Worm (Caenorhabditis elegans) whole organism, L2 larva: ENCODE measurements around the gene fbxb-104.
A peak's percentile ranks its signal among the peaks of the same experiment; 100 is the strongest.

Source experiments
- C34F6.9 ChIP-seq: fragments of 150-350 bp; optimal IDR thresholded peaks from 2 replicates; lab custom pipeline; 2014; ENCODE audit warnings: missing biosample characterization, missing genetic modification characterization
- F13H6.1 ChIP-seq: sonication (generic microtip); optimal IDR thresholded peaks from 2 replicates; lab custom pipeline; 2016; ENCODE audit warnings: missing genetic modification characterization, missing compliant biosample characterization
- Y55F3AM.14 ChIP-seq: fragments of 200-800 bp; sonication (Bioruptor generic); optimal IDR thresholded peaks from 2 replicates; lab custom pipeline; 2018; ENCODE audit warnings: mild to moderate bottlenecking, missing genetic modification characterization, missing compliant biosample characterization
- ama-1 ChIP-seq: fragments of 150-350 bp; optimal IDR thresholded peaks from 2 replicates; lab custom pipeline; 2018; ENCODE audit warnings: inconsistent platforms
- blmp-1 ChIP-seq: sonication (generic microtip); optimal IDR thresholded peaks from 2 replicates; lab custom pipeline; 2017; ENCODE audit warnings: missing genetic modification characterization, mild to moderate bottlenecking, missing compliant biosample characterization, antibody characterized with exemption, moderate library complexity; ENCODE audit not compliant: insufficient read depth
- ceh-16 ChIP-seq: fragments of 150-350 bp; optimal IDR thresholded peaks from 2 replicates; lab custom pipeline; 2014; ENCODE audit warnings: missing biosample characterization, missing genetic modification characterization
- crh-2 ChIP-seq: sonication (generic microtip); optimal IDR thresholded peaks from 2 replicates; lab custom pipeline; 2017; ENCODE audit warnings: missing biosample characterization, missing genetic modification characterization
- dmd-4 ChIP-seq: sonication (generic microtip); optimal IDR thresholded peaks from 2 replicates; lab custom pipeline; 2017; ENCODE audit warnings: missing biosample characterization, missing genetic modification characterization
- egl-27 ChIP-seq: sonication (generic microtip); optimal IDR thresholded peaks from 3 replicates; lab custom pipeline; 2017; ENCODE audit warnings: missing biosample characterization, missing genetic modification reagents, missing genetic modification characterization
- elt-1 ChIP-seq: fragments of 150-350 bp; optimal IDR thresholded peaks from 2 replicates; lab custom pipeline; 2014; ENCODE audit warnings: missing biosample characterization, missing genetic modification characterization
- elt-3 ChIP-seq: sonication (generic microtip); optimal IDR thresholded peaks from 2 replicates; lab custom pipeline; 2017; ENCODE audit warnings: missing biosample characterization, missing genetic modification characterization
- fos-1 ChIP-seq: fragments of 150-350 bp; optimal IDR thresholded peaks from 2 replicates; lab custom pipeline; 2014; ENCODE audit warnings: missing biosample characterization, missing genetic modification characterization
- gmeb-1 ChIP-seq: fragments of 150-350 bp; optimal IDR thresholded peaks from 2 replicates; lab custom pipeline; 2014; ENCODE audit warnings: missing biosample characterization, missing genetic modification characterization
- lin-11 ChIP-seq: fragments of 150-350 bp; sonication (generic microtip); optimal IDR thresholded peaks from 2 replicates; lab custom pipeline; 2014; ENCODE audit warnings: missing biosample characterization, missing genetic modification characterization, inconsistent platforms, mixed read lengths
- lin-13 ChIP-seq: fragments of 150-350 bp; optimal IDR thresholded peaks from 2 replicates; lab custom pipeline; 2014; ENCODE audit warnings: missing biosample characterization, missing genetic modification reagents, missing genetic modification characterization
- lsy-2 ChIP-seq, 2 experiments: fragments of 150-350 bp in 1 of 2; sonication (generic microtip) in 1 of 2; optimal IDR thresholded peaks; 2 replicates each; lab custom pipeline; 2014 to 2017; ENCODE audit warnings: missing biosample characterization in 2 of 2, missing genetic modification characterization in 2 of 2
- mab-5 ChIP-seq: fragments of 150-350 bp; optimal IDR thresholded peaks from 2 replicates; lab custom pipeline; 2014; ENCODE audit warnings: missing biosample characterization, missing genetic modification characterization
- nhr-11 ChIP-seq: fragments of 150-350 bp; optimal IDR thresholded peaks from 2 replicates; lab custom pipeline; 2014; ENCODE audit warnings: missing biosample characterization, missing genetic modification characterization
- nhr-129 ChIP-seq: fragments of 150-350 bp; optimal IDR thresholded peaks from 2 replicates; lab custom pipeline; 2014; ENCODE audit warnings: missing biosample characterization, missing genetic modification characterization
- nhr-21 ChIP-seq: fragments of 150-350 bp; optimal IDR thresholded peaks from 2 replicates; lab custom pipeline; 2014; ENCODE audit warnings: missing biosample characterization, missing genetic modification characterization
- nhr-237 ChIP-seq: fragments of 150-350 bp; optimal IDR thresholded peaks from 2 replicates; lab custom pipeline; 2014; ENCODE audit warnings: missing biosample characterization, missing genetic modification characterization
- nhr-25 ChIP-seq: fragments of 150-350 bp; sonication (generic microtip); optimal IDR thresholded peaks from 3 replicates; lab custom pipeline; 2014; ENCODE audit warnings: missing biosample characterization, missing genetic modification characterization
- nhr-6 ChIP-seq: fragments of 150-350 bp; optimal IDR thresholded peaks from 2 replicates; lab custom pipeline; 2014; ENCODE audit warnings: missing biosample characterization, missing genetic modification characterization
- nhr-77 ChIP-seq: fragments of 150-350 bp; optimal IDR thresholded peaks from 2 replicates; lab custom pipeline; 2014; ENCODE audit warnings: missing biosample characterization, missing genetic modification characterization
- peb-1 ChIP-seq: fragments of 150-350 bp; optimal IDR thresholded peaks from 2 replicates; lab custom pipeline; 2014; ENCODE audit warnings: missing biosample characterization, missing genetic modification characterization
- sem-4 ChIP-seq: fragments of 150-350 bp; optimal IDR thresholded peaks from 2 replicates; lab custom pipeline; 2014; ENCODE audit warnings: missing biosample characterization, missing genetic modification reagents, missing genetic modification characterization
- sma-3 ChIP-seq: sonication (generic microtip); optimal IDR thresholded peaks from 2 replicates; lab custom pipeline; 2016; ENCODE audit warnings: missing genetic modification reagents, missing genetic modification characterization, missing compliant biosample characterization
- sma-9 ChIP-seq, 2 experiments: fragments of 150-350 bp in 1 of 2; sonication (generic microtip) in 1 of 2; optimal IDR thresholded peaks; 2 replicates each; lab custom pipeline; 2014 to 2016; ENCODE audit warnings: missing genetic modification characterization in 2 of 2, mild to moderate bottlenecking in 1 of 2, missing biosample characterization in 1 of 2, missing compliant biosample characterization in 1 of 2, missing genetic modification reagents in 1 of 2, moderate library complexity in 1 of 2
- snpc-4 ChIP-seq: fragments of 150-350 bp; optimal IDR thresholded peaks from 2 replicates; lab custom pipeline; 2014; ENCODE audit warnings: missing biosample characterization, missing genetic modification characterization
- unc-39 ChIP-seq: fragments of 150-350 bp; optimal IDR thresholded peaks from 2 replicates; lab custom pipeline; 2014; ENCODE audit warnings: missing biosample characterization, missing genetic modification characterization
- unc-55 ChIP-seq: fragments of 150-350 bp; sonication (generic microtip); optimal IDR thresholded peaks from 3 replicates; lab custom pipeline; 2014; ENCODE audit warnings: missing biosample characterization, missing genetic modification reagents, missing genetic modification characterization
- zag-1 ChIP-seq: fragments of 150-350 bp; optimal IDR thresholded peaks from 2 replicates; lab custom pipeline; 2014; ENCODE audit warnings: missing biosample characterization, missing genetic modification characterization
- ztf-11 ChIP-seq: sonication (generic microtip); optimal IDR thresholded peaks from 2 replicates; lab custom pipeline; 2017; ENCODE audit warnings: missing biosample characterization, missing genetic modification characterization
- ztf-4 ChIP-seq: fragments of 150-350 bp; optimal IDR thresholded peaks from 2 replicates; lab custom pipeline; 2014; ENCODE audit warnings: missing biosample characterization, missing genetic modification characterization

fbxb-104 gene

ce11 chrII:3443154-3443553 lies 33.9 kb downstream of the fbxb-104 start, which contains the start of gene C16C8.22:
Gene C16C8.22 (minus strand): TSS chrII:3443254.
- no peak for TF ChIP-seq Y55F3AM.14 (GFP tag; lab: Kevin White, UChicago)
- no peak for TF ChIP-seq C34F6.9 (tag; lab: Kevin White, UChicago)
- TF ChIP-seq nhr-129 (tag; lab: Kevin White, UChicago) = no peak
- TF ChIP-seq nhr-25 (tag; lab: Kevin White, UChicago) = no peak
- TF ChIP-seq snpc-4 (tag; lab: Kevin White, UChicago) = no peak
- no peak for TF ChIP-seq egl-27 (tag; lab: Kevin White, UChicago)
- no peak for TF ChIP-seq crh-2 (tag; lab: Kevin White, UChicago)
- TF ChIP-seq nhr-6 (tag; lab: Kevin White, UChicago) = no peak
- TF ChIP-seq, all 48 proteins: peak for 0

- TF ChIP-seq nhr-77 (no peak), nhr-129 (tag; lab: Kevin White, UChicago) (no peak), fos-1 (no peak), lsy-2 (tag; optimal IDR thresholded peaks at IDR 0.05; lab: Kevin White, UChicago) (no peak)
These were observed 35.7 kb downstream of the fbxb-104 start, which contains the start of gene C16C8.27 for ce11 chrII:3441377-3441776. Gene C16C8.27 (plus strand): TSS chrII:3441677.

- TF ChIP-seq blmp-1 (no peak), egl-27 (tag; lab: Kevin White, UChicago) (no peak), elt-1 (tag; lab: Kevin White, UChicago) (no peak)
These were observed 36.5 kb downstream of the fbxb-104 start, which contains the start of gene C16C8.17 for ce11 chrII:3440641-3440926. Gene C16C8.17 (plus strand): TSS chrII:3440827.

- no peak for TF ChIP-seq peb-1
- no peak for TF ChIP-seq mab-5 (tag; lab: Kevin White, UChicago)
- peak; percentile 66 for TF ChIP-seq sma-3 (GFP tag; lab: Kevin White, UChicago)
- peak; percentile 72 for TF ChIP-seq fos-1
- peak; percentile 90 for TF ChIP-seq sma-9 (GFP tag; optimal IDR thresholded peaks at IDR 0.05; lab: Kevin White, UChicago)
- no peak for TF ChIP-seq sma-9 (tag; optimal IDR thresholded peaks at IDR 0.05; lab: Kevin White, UChicago)
- TF ChIP-seq dmd-4 = no peak
- peak; percentile 59 for TF ChIP-seq snpc-4 (tag; lab: Kevin White, UChicago)
- TF ChIP-seq ztf-4 (tag; lab: Kevin White, UChicago) = no peak
These were observed 37.0 kb downstream of the fbxb-104 start for ce11 chrII:3439842-3440640.

ce11 chrII:3439244-3439698 lies 37.8 kb downstream of the fbxb-104 start:
- peak; percentile 16 for TF ChIP-seq sma-9 (GFP tag; optimal IDR thresholded peaks at IDR 0.05; lab: Kevin White, UChicago)
- no peak for TF ChIP-seq sma-9 (tag; optimal IDR thresholded peaks at IDR 0.05; lab: Kevin White, UChicago)
- peak; percentile 64 for TF ChIP-seq fos-1
- TF ChIP-seq nhr-129 (tag; lab: Kevin White, UChicago) = peak; percentile 12
- no peak for TF ChIP-seq ceh-16 (tag; lab: Kevin White, UChicago)
- TF ChIP-seq nhr-77 = no peak
- peak; percentile 6 for TF ChIP-seq nhr-21 (tag; lab: Kevin White, UChicago)
- TF ChIP-seq snpc-4 (tag; lab: Kevin White, UChicago) = no peak
- TF ChIP-seq sma-3 (GFP tag; lab: Kevin White, UChicago) = peak; percentile 68
- peak; percentile 7 for TF ChIP-seq egl-27 (tag; lab: Kevin White, UChicago)
- peak; percentile 27 for TF ChIP-seq lin-13
- TF ChIP-seq crh-2 (tag; lab: Kevin White, UChicago) = peak; percentile 29
- peak; percentile 46 for TF ChIP-seq gmeb-1 (tag; lab: Kevin White, UChicago)
- TF ChIP-seq, all 48 proteins: peak for 9

ce11 chrII:3438280-3438679 lies 38.8 kb downstream of the fbxb-104 start:
- no peak for TF ChIP-seq peb-1
- peak; percentile 39 for TF ChIP-seq blmp-1

- no peak for TF ChIP-seq lin-11 (tag; lab: Kevin White, UChicago)
- no peak for TF ChIP-seq ama-1 (lab: Kevin White, UChicago)
- TF ChIP-seq nhr-237 = no peak
- TF ChIP-seq Y55F3AM.14 (GFP tag; lab: Kevin White, UChicago) = no peak
- no peak for TF ChIP-seq zag-1 (tag; lab: Kevin White, UChicago)
- no peak for TF ChIP-seq nhr-11
- TF ChIP-seq nhr-129 (tag; lab: Kevin White, UChicago) = no peak
- no peak for TF ChIP-seq elt-3 (tag; lab: Kevin White, UChicago)
- TF ChIP-seq elt-1 (tag; lab: Kevin White, UChicago) = no peak
- no peak for TF ChIP-seq ztf-11 (tag; lab: Kevin White, UChicago)
- no peak for TF ChIP-seq unc-39 (tag; lab: Kevin White, UChicago)
- no peak for TF ChIP-seq C34F6.9 (tag; lab: Kevin White, UChicago)
- TF ChIP-seq nhr-6 (tag; lab: Kevin White, UChicago) = no peak
- TF ChIP-seq gmeb-1 (tag; lab: Kevin White, UChicago) = no peak
- no peak for TF ChIP-seq sem-4 (tag; lab: Kevin White, UChicago)
- no peak for TF ChIP-seq snpc-4 (tag; lab: Kevin White, UChicago)
- TF ChIP-seq blmp-1 = no peak
- TF ChIP-seq ceh-16 (tag; lab: Kevin White, UChicago) = no peak
- no peak for TF ChIP-seq unc-55 (GFP tag; lab: Kevin White, UChicago)
- no peak for TF ChIP-seq F13H6.1 (tag; lab: Kevin White, UChicago)
- TF ChIP-seq, all 48 proteins: peak for 0
These were observed 39.7 kb downstream of the fbxb-104 start for ce11 chrII:3437393-3437792.
